Fruit fly (Drosophila melanogaster) whole organism, pupa: Measurements from ENCODE around the gene CG8072.

Experiments used
- CG13204 ChIP-seq: fragments of 200-800 bp; sonication (Bioruptor generic); optimal IDR thresholded peaks from 2 replicates; lab custom pipeline; 2018; ENCODE audit warnings: missing biosample characterization, mild to moderate bottlenecking, missing genetic modification characterization, moderate library complexity
- CG17806 ChIP-seq: fragments of 200-800 bp; sonication (Bioruptor generic); optimal IDR thresholded peaks from 2 replicates; lab custom pipeline; 2018; ENCODE audit warnings: missing biosample characterization, mild to moderate bottlenecking, missing genetic modification characterization, moderate library complexity
- CG8159 ChIP-seq: fragments of 200-800 bp; sonication (Bioruptor generic); optimal IDR thresholded peaks from 3 replicates; lab custom pipeline; 2018; ENCODE audit warnings: missing biosample characterization, mild to moderate bottlenecking, missing genetic modification characterization, moderate library complexity
- Pif1B ChIP-seq: fragments of 200-800 bp; sonication (Bioruptor generic); optimal IDR thresholded peaks from 3 replicates; lab custom pipeline; 2016; ENCODE audit warnings: missing biosample characterization, missing genetic modification characterization
- Snoo ChIP-seq: fragments of 200-800 bp; sonication (Bioruptor generic); optimal IDR thresholded peaks from 3 replicates; lab custom pipeline; 2017; ENCODE audit warnings: missing biosample characterization, mild to moderate bottlenecking, missing genetic modification characterization, inconsistent platforms

DNA sequence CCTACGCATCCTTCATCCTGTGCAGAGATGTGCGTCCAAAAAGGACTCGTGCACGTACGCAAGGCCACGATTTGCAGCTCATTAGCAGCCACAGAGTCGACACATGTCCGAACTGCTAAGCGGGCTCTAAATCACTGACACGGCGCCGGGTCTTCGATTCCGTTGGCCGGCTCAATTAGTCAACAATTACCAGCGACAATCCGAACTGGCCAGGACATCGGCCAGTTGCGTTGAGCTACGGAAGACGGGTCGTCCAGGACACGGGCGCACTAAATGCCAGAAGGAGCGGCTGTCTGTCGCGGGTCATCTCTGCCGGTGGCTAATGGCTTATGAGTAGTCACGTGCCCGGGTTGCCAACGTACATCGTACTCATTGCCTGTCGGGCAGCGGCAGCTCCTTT, 45.8 kb upstream of the CG8072 start:
- no peak for TF ChIP-seq Pif1B (GFP tag; lab: Kevin White, UChicago)
- TF ChIP-seq CG13204 (GFP tag; lab: Kevin White, UChicago), result no peak
- TF ChIP-seq CG8159 (tag; lab: Kevin White, UChicago), result no peak
- TF ChIP-seq Snoo (tag; lab: Kevin White, UChicago), result no peak
- no peak for TF ChIP-seq CG17806 (tag; lab: Kevin White, UChicago)
